Fruit fly (Drosophila melanogaster): ENCODE results near the gene CG12237.

CG12237 gene

DNA sequence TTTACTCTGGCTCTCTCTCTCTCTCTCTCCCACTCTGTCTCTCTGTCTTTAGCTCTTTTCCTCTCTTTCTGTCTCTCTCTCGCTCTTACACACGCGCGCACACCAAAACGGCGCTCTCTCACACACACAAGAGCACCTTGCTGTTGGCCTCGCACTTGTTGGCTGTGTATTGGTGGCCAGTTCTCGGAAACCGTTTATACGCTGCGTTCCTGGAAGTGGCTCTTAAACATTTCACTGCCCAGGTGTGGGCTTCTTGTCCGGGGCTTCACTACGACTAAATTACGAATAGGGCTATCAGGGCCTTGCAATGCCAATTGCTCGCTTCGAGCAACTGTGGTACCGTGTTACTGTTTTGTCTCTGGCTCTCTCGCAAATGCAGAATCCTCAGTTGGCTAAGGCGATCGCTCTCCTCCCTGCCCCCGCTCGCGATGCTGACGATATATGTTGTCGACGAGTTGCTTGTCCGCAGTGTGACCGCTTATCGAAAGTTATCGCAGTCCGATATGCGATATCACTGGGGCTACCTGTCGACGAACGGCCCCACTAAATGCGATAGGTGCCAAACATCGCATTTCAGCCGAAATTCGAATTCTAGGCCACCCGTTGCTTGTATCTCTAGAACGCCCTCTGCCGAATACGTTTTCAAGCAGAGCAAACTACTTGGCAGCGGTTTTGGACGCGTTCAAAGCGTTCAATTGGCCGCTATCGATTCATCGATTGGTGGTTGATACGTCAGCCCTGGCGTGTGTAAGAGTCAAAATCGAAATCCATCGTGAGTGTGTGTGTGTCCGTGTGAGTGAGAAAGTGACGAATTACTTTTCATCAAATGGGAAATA is 40.6 kb upstream of the CG12237 start, which contains the start of the genes dome and Ubqn (continued):
- TF ChIP-seq Antp (GFP tag; optimal IDR thresholded peaks at IDR 0.05) (no peak), bcd (GFP tag; optimal IDR thresholded peaks at IDR 0.05) (no peak), chinmo (GFP tag; IDR thresholded peaks at IDR 0.05; ENCODE audit: partially characterized antibody) (peak; percentile 85), CG10565 (GFP tag; optimal IDR thresholded peaks at IDR 0.05) (no peak), nom (GFP tag; optimal IDR thresholded peaks at IDR 0.05) (peak; percentile 77), CG31388 (GFP tag; optimal IDR thresholded peaks at IDR 0.05) (no peak), sna (GFP tag; IDR thresholded peaks at IDR 0.05; ENCODE audit: partially characterized antibody) (peak; percentile 88), CG2889 (GFP tag; IDR thresholded peaks at IDR 0.05) (no peak), GATAe (GFP tag; conservative IDR thresholded peaks at IDR 0.05) (no peak), CG18262 (tag; optimal IDR thresholded peaks at IDR 0.05) (peak; percentile 14), emc (GFP tag; optimal IDR thresholded peaks at IDR 0.05) (no peak), CG14441 (GFP tag; IDR thresholded peaks at IDR 0.05) (no peak), CG13775 (GFP tag; optimal IDR thresholded peaks at IDR 0.05) (peak; percentile 16), row (GFP tag; IDR thresholded peaks at IDR 0.05) (peak; percentile 56), CG8944 (GFP tag; optimal IDR thresholded peaks at IDR 0.05) (no peak), CG18011 (GFP tag; optimal IDR thresholded peaks at IDR 0.05) (no peak), CG11504 (tag; optimal IDR thresholded peaks at IDR 0.05) (no peak), HLHmδ (GFP tag; optimal IDR thresholded peaks at IDR 0.05) (no peak), sqz (GFP tag; optimal IDR thresholded peaks at IDR 0.05) (no peak), CG10979 (tag; optimal IDR thresholded peaks at IDR 0.05) (no peak), Hey (tag; optimal IDR thresholded peaks at IDR 0.05) (no peak), zfh1 (GFP tag; IDR thresholded peaks at IDR 0.05) (no peak), Poxn (GFP tag; IDR thresholded peaks at IDR 0.05) (no peak), croc (GFP tag; conservative IDR thresholded peaks at IDR 0.05) (no peak), lmd (GFP tag; IDR thresholded peaks at IDR 0.05) (no peak), fru (optimal IDR thresholded peaks at IDR 0.05) (no peak), ac (GFP tag; optimal IDR thresholded peaks at IDR 0.05) (no peak), ftz-f1 (GFP tag; optimal IDR thresholded peaks at IDR 0.05) (peak; percentile 86), CG6689 (GFP tag; IDR thresholded peaks at IDR 0.05) (no peak), Sox100B (GFP tag; optimal IDR thresholded peaks at IDR 0.05) (no peak), onecut (GFP tag; IDR thresholded peaks at IDR 0.05) (no peak; the same call in 1 of the 2 replicates), CG11398 (GFP tag; optimal IDR thresholded peaks at IDR 0.05) (no peak), gt (GFP tag; IDR thresholded peaks at IDR 0.05) (no peak), CG4707 (GFP tag; optimal IDR thresholded peaks at IDR 0.05) (no peak), CG18599 (GFP tag; optimal IDR thresholded peaks at IDR 0.05) (peak; percentile 35), Nf-YC (tag; optimal IDR thresholded peaks at IDR 0.05) (peak; percentile 53), CG34224 (GFP tag; IDR thresholded peaks at IDR 0.05; ENCODE audit: partially characterized antibody) (peak; percentile 84), seq (GFP tag; IDR thresholded peaks at IDR 0.05) (no peak), sens-2 (GFP tag; IDR thresholded peaks at IDR 0.05) (no peak), CG13296 (GFP tag; optimal IDR thresholded peaks at IDR 0.05) (peak; percentile 23), ase (GFP tag; IDR thresholded peaks at IDR 0.05) (no peak), zen (tag; optimal IDR thresholded peaks at IDR 0.05) (peak; percentile 15), lola (GFP tag; optimal IDR thresholded peaks at IDR 0.05) (no peak), CG32767 (GFP tag; IDR thresholded peaks at IDR 0.05) (no peak), CG8359 (GFP tag; optimal IDR thresholded peaks at IDR 0.05; ENCODE audit: borderline replicate concordance) (no peak), unpg (GFP tag; optimal IDR thresholded peaks at IDR 0.05) (peak; percentile 7), Blimp-1 (GFP tag; optimal IDR thresholded peaks at IDR 0.05) (no peak), Oaz (GFP tag; IDR thresholded peaks at IDR 0.05) (no peak), CkIIα-i1 (GFP tag; IDR thresholded peaks at IDR 0.05) (no peak)

All from whole organism, embryonic.